Fruit fly (Drosophila melanogaster) whole organism, prepupa: Measurements from ENCODE around the gene Bicra.

Source experiments
- CG10669 ChIP-seq: fragments of 200-800 bp; sonication (Bioruptor generic); optimal IDR thresholded peaks from 3 replicates; lab custom pipeline; 2018; ENCODE audit warnings: missing biosample characterization, mild to moderate bottlenecking, missing genetic modification characterization, moderate library complexity
- CG11294 ChIP-seq: fragments of 200-800 bp; sonication (Bioruptor generic); IDR thresholded peaks from 2 replicates; pipeline ENCODE4 v1.3.6; 2022; ENCODE audit warnings: missing biosample characterization, missing genetic modification characterization
- CG11762 ChIP-seq: fragments of 200-800 bp; sonication (Bioruptor generic); optimal IDR thresholded peaks from 3 replicates; lab custom pipeline; 2016; ENCODE audit warnings: missing biosample characterization, missing genetic modification characterization; ENCODE audit not compliant: insufficient read depth
- CG1621 ChIP-seq: fragments of 200-800 bp; sonication (Bioruptor generic); optimal IDR thresholded peaks from 3 replicates; lab custom pipeline; 2018; ENCODE audit warnings: missing biosample characterization, mild to moderate bottlenecking, missing genetic modification characterization
- CG16779 ChIP-seq: fragments of 200-800 bp; sonication (Bioruptor generic); optimal IDR thresholded peaks from 3 replicates; lab custom pipeline; 2017; ENCODE audit warnings: missing biosample characterization, mild to moderate bottlenecking, missing genetic modification characterization
- CG3032 ChIP-seq: fragments of 200-800 bp; optimal IDR thresholded peaks from 2 replicates; lab custom pipeline; 2019; ENCODE audit warnings: missing biosample characterization, mild to moderate bottlenecking, missing genetic modification characterization, moderate library complexity
- CG32006 ChIP-seq: fragments of 200-800 bp; sonication (Bioruptor generic); optimal IDR thresholded peaks from 3 replicates; lab custom pipeline; 2017; ENCODE audit warnings: missing biosample characterization, mild to moderate bottlenecking, missing genetic modification characterization
- CG3919 ChIP-seq: fragments of 200-800 bp; sonication (Bioruptor generic); optimal IDR thresholded peaks from 3 replicates; lab custom pipeline; 2016; ENCODE audit warnings: missing biosample characterization, missing genetic modification characterization
- CG4318 ChIP-seq: fragments of 200-800 bp; sonication (Bioruptor generic); optimal IDR thresholded peaks from 3 replicates; lab custom pipeline; 2017; ENCODE audit warnings: missing biosample characterization, mild to moderate bottlenecking, missing genetic modification characterization
- CG6163 ChIP-seq: fragments of 200-800 bp; sonication (Bioruptor generic); IDR thresholded peaks from 3 replicates; pipeline ENCODE4 v1.3.6; 2022; ENCODE audit warnings: missing biosample characterization, missing genetic modification characterization
- CG6854 ChIP-seq: fragments of 200-800 bp; sonication (Bioruptor generic); optimal IDR thresholded peaks from 2 replicates; lab custom pipeline; 2017; ENCODE audit warnings: missing biosample characterization, mild to moderate bottlenecking, missing genetic modification characterization
- CG8632 ChIP-seq: fragments of 200-800 bp; sonication (Bioruptor generic); optimal IDR thresholded peaks from 3 replicates; lab custom pipeline; 2016; ENCODE audit warnings: missing biosample characterization, missing genetic modification characterization
- Eip78C ChIP-seq: fragments of 200-800 bp; sonication (Bioruptor generic); peaks from one replicate; lab custom pipeline; 2016; ENCODE audit warnings: missing biosample characterization, missing genetic modification characterization
- Eip93F ChIP-seq: fragments of 200-800 bp; sonication (Bioruptor generic); optimal IDR thresholded peaks from 2 replicates; lab custom pipeline; 2016; ENCODE audit warnings: missing biosample characterization, mild to moderate bottlenecking, missing genetic modification characterization
- Ets21C ChIP-seq: fragments of 200-800 bp; sonication (Bioruptor generic); optimal IDR thresholded peaks from 3 replicates; lab custom pipeline; 2016; ENCODE audit warnings: missing biosample characterization, missing genetic modification characterization
- Ets96B ChIP-seq: fragments of 200-800 bp; optimal IDR thresholded peaks from 2 replicates; lab custom pipeline; 2019; ENCODE audit warnings: missing biosample characterization, mild to moderate bottlenecking, missing genetic modification characterization, moderate library complexity
- Hr4 ChIP-seq: fragments of 200-800 bp; sonication (Bioruptor generic); optimal IDR thresholded peaks from 3 replicates; lab custom pipeline; 2016; ENCODE audit warnings: missing biosample characterization, missing genetic modification characterization
- Lpt ChIP-seq: fragments of 200-800 bp; sonication (Bioruptor generic); optimal IDR thresholded peaks from 3 replicates; lab custom pipeline; 2016; ENCODE audit warnings: missing biosample characterization, missing genetic modification characterization
- Met ChIP-seq: fragments of 200-800 bp; sonication (Bioruptor generic); optimal IDR thresholded peaks from 3 replicates; lab custom pipeline; 2016; ENCODE audit warnings: missing biosample characterization, missing genetic modification characterization
- OdsH ChIP-seq: fragments of 200-800 bp; sonication (Bioruptor generic); optimal IDR thresholded peaks from 3 replicates; lab custom pipeline; 2016; ENCODE audit warnings: missing biosample characterization, missing genetic modification characterization
- Sox102F ChIP-seq: fragments of 200-800 bp; sonication (Bioruptor generic); optimal IDR thresholded peaks from 2 replicates; lab custom pipeline; 2016; ENCODE audit warnings: missing biosample characterization, mild to moderate bottlenecking, missing genetic modification characterization
- Sox14 ChIP-seq: fragments of 200-800 bp; sonication (Bioruptor generic); optimal IDR thresholded peaks from 3 replicates; lab custom pipeline; 2016; ENCODE audit warnings: missing biosample characterization, missing genetic modification characterization
- Sox15 ChIP-seq: fragments of 200-800 bp; sonication (Bioruptor generic); optimal IDR thresholded peaks from 3 replicates; lab custom pipeline; 2016; ENCODE audit warnings: missing biosample characterization, missing genetic modification characterization
- acj6 ChIP-seq: fragments of 200-800 bp; sonication (Bioruptor generic); optimal IDR thresholded peaks from 3 replicates; lab custom pipeline; 2016; ENCODE audit warnings: missing biosample characterization, missing genetic modification characterization
- cyc ChIP-seq: fragments of 200-800 bp; sonication (Bioruptor generic); optimal IDR thresholded peaks from 3 replicates; lab custom pipeline; 2016; ENCODE audit warnings: missing biosample characterization, missing genetic modification characterization
- dsx ChIP-seq: fragments of 200-800 bp; optimal IDR thresholded peaks from 3 replicates; lab custom pipeline; 2019; ENCODE audit warnings: missing biosample characterization, mild to moderate bottlenecking, missing genetic modification characterization, moderate library complexity; ENCODE audit not compliant: poor library complexity, severe bottlenecking
- esn ChIP-seq: fragments of 200-800 bp; sonication (Bioruptor generic); optimal IDR thresholded peaks from 2 replicates; lab custom pipeline; 2016; ENCODE audit warnings: missing biosample characterization, mild to moderate bottlenecking, missing genetic modification characterization, moderate library complexity
- fd85E ChIP-seq: fragments of 200-800 bp; sonication (Bioruptor generic); optimal IDR thresholded peaks from 3 replicates; lab custom pipeline; 2016; ENCODE audit warnings: missing biosample characterization, missing genetic modification characterization
- fkh ChIP-seq: fragments of 200-800 bp; sonication (Bioruptor generic); optimal IDR thresholded peaks from 3 replicates; lab custom pipeline; 2017; ENCODE audit warnings: missing biosample characterization, mild to moderate bottlenecking, missing genetic modification characterization, moderate library complexity
- lz ChIP-seq: fragments of 200-800 bp; sonication (Bioruptor generic); optimal IDR thresholded peaks from 3 replicates; lab custom pipeline; 2016; ENCODE audit warnings: missing biosample characterization, missing genetic modification characterization
- salr ChIP-seq, 2 experiments: fragments of 200-800 bp; sonication (Bioruptor generic); optimal IDR thresholded peaks; 3 replicates each; lab custom pipeline; 2016 to 2018; ENCODE audit warnings: missing biosample characterization in 2 of 2, missing genetic modification characterization in 2 of 2, mild to moderate bottlenecking in 1 of 2
- spab ChIP-seq: fragments of 200-800 bp; sonication (Bioruptor generic); optimal IDR thresholded peaks from 2 replicates; lab custom pipeline; 2017; ENCODE audit warnings: missing biosample characterization, mild to moderate bottlenecking, missing genetic modification characterization, missing genetic modification reagents
- svp ChIP-seq: fragments of 200-800 bp; sonication (Bioruptor generic); peaks from one replicate; lab custom pipeline; 2016; ENCODE audit warnings: missing biosample characterization, missing genetic modification characterization
- vri ChIP-seq: fragments of 200-800 bp; sonication (Bioruptor generic); optimal IDR thresholded peaks from 3 replicates; lab custom pipeline; 2016; ENCODE audit warnings: missing biosample characterization, mild to moderate bottlenecking, missing genetic modification characterization

The Bicra gene

dm6 chr3R:29124128-29124527 is 61.3 kb downstream of the Bicra start (continued):
- TF ChIP-seq acj6 (GFP tag; lab: Kevin White, UChicago) (peak; percentile 81), Ets96B (tag; lab: Kevin White, UChicago) (peak; percentile 69), OdsH (GFP tag; lab: Kevin White, UChicago) (peak; percentile 80), lz (GFP tag; lab: Kevin White, UChicago) (peak; percentile 89), CG1621 (tag; lab: Kevin White, UChicago) (peak; percentile 48), CG8632 (GFP tag; lab: Kevin White, UChicago) (peak; percentile 82), CG11762 (GFP tag; lab: Kevin White, UChicago) (peak; percentile 52), salr (GFP tag; optimal IDR thresholded peaks at IDR 0.05; lab: Kevin White, UChicago) (peak in 1 of 2 experiments; percentile 68), CG6163 (GFP tag; lab: Robert Waterston, UW) (peak; percentile 90), CG32006 (GFP tag; lab: Kevin White, UChicago) (no peak), Eip93F (GFP tag; lab: Kevin White, UChicago) (peak; percentile 26), Ets21C (peak; percentile 88), CG10669 (peak; percentile 63), cyc (GFP tag; lab: Kevin White, UChicago) (peak; percentile 89), Sox15 (peak; percentile 81), CG3919 (GFP tag; lab: Kevin White, UChicago) (peak; percentile 80), Hr4 (no peak), Met (GFP tag; lab: Kevin White, UChicago) (peak; percentile 88), CG4318 (GFP tag; lab: Kevin White, UChicago) (no peak), vri (GFP tag; lab: Kevin White, UChicago) (peak; percentile 82), dsx (GFP tag; lab: Kevin White, UChicago) (peak; percentile 67), CG16779 (no peak)

DNA sequence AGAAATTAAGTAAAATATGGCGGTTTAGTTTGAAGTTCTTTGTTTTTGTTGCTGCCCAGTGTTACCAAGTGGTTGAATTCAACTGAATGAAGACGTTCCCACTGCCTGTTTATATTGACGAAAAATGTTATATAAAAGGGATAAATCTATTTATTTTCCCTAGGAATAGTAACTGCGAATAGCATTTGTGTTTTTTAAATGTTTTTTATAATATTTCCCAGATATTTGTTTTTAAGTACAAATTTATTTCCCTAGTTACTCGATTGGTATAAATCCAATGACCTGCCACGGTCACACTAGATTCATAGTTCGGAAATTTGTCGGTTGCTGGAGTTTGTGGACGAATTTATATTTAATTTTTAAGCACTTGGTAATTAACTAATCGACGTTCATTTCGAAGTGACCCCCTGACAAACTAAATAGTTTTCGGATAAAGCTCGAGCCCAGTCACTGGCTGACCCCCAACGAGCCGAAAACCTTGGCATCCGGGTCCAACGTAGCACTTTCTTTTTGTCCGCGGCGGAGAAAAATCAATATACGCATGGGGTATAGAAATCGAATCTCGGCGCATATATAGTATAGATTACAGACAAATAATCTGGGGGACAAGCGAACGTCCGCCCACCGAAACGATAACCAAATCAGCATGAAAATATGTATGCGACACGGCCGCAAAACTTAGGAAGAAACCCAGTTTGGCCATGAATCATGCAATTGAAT is 68.2 kb downstream of the Bicra start, which contains the start of the genes dgt6 and Vha100-1:
Gene dgt6 (minus strand): TSS at position 71 of the 720 bp plus-strand sequence.
Gene Vha100-1 (plus strand): TSS at position 292 of the 720 bp plus-strand sequence.
- TF ChIP-seq Sox15 (no peak), Sox102F (no peak), fd85E (GFP tag; lab: Kevin White, UChicago) (no peak), CG6854 (GFP tag; lab: Kevin White, UChicago) (no peak), Sox14 (GFP tag; lab: Kevin White, UChicago) (peak; percentile 55), CG3032 (tag; lab: Kevin White, UChicago) (peak; percentile 48), acj6 (GFP tag; lab: Kevin White, UChicago) (no peak), esn (GFP tag; lab: Kevin White, UChicago) (peak; percentile 20), Lpt (GFP tag; lab: Kevin White, UChicago) (no peak), spab (GFP tag; lab: Kevin White, UChicago) (no peak), svp (no peak), cyc (GFP tag; lab: Kevin White, UChicago) (peak; percentile 39)

DNA sequence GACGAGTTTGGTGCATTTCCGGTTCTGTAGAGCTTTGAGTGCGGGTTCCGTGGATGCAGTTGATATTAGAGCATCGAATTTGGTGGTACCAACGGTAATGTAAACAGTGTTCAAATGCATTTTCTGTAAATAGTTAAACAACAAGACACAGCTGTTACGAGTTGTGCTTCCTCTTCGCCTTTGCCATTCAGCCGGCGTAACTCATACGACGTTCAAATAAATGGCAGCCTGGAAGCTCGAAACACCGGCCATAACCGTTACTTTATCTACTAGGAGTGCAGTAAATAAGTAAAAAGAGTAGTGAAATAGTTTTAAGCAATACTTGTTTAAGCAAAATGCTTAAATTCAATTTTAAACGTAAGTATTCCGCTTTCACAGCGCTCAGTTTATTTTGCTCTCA is 75.6 kb downstream of the Bicra start, which contains the start of the genes Alg13 and superdeath:
Gene Alg13 (minus strand): TSS at position 167 of the 400 bp plus-strand sequence.
Gene superdeath (plus strand): TSS at position 256 of the 400 bp plus-strand sequence.
- TF ChIP-seq fkh, result peak; percentile 82
- no peak for TF ChIP-seq Met (GFP tag; lab: Kevin White, UChicago)

dm6 chr3R:29138961-29139527 is 76.2 kb downstream of the Bicra start:
- no peak for TF ChIP-seq Eip78C (GFP tag; lab: Kevin White, UChicago)
- peak; percentile 28; the same call in 1 of the 2 replicates for TF ChIP-seq CG11294 (GFP tag; lab: Robert Waterston, UW)
